Fruit fly (Drosophila melanogaster): ENCODE measurements around the gene PK2-R2.

DNA sequence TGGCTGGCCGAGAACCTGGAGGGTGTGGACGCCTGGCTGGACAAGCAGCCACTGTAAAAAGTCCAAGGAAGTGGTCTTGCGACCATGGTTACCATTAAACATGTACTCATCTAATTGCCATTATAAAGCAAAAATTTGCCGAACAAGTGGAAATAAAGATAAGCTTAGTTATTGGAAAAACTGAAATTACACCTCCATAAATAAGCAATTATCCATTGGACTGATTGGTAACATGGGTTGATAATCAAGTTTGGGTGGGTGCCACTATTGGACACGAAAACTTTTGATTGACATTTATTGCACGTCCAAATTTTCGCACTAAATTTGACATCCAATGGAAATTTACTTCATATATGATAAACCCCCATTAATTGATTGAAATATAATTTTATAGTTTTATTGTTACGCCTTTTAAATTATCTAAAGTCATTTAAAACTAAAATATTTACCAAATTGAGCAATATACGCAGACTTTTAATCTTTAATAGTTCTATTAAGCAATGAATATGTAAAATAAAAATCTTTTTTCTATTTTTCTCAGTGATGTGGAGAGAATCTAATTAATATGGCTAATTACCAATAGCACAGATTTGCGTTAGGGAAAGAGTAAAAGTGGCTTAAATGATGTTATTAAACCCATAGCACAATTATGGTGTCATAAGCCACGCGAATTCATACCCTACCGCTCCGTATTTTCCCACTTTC is 35.7 kb downstream of the PK2-R2 start, which contains the start of gene CG8774:
- no peak for TF ChIP-seq EcR (GFP tag; optimal IDR thresholded peaks at IDR 0.05)
- TF ChIP-seq usp (GFP tag; optimal IDR thresholded peaks at IDR 0.05), result no peak
- TF ChIP-seq Dll (optimal IDR thresholded peaks at IDR 0.05), result no peak
- TF ChIP-seq psq (optimal IDR thresholded peaks at IDR 0.05), result no peak
- no peak for TF ChIP-seq CG8478 (optimal IDR thresholded peaks at IDR 0.05)
